Fruit fly (Drosophila melanogaster) whole organism, embryonic: ENCODE results near the gene CG32379.

Source experiments
- Aef1 ChIP-seq: fragments of 200-800 bp; sonication (Bioruptor generic); IDR thresholded peaks from 3 replicates; pipeline ENCODE4 v1.3.6; 2022; ENCODE audit warnings: missing biosample characterization, missing genetic modification characterization
- CG10959 ChIP-seq: fragments of 200-800 bp; sonication (Bioruptor generic); IDR thresholded peaks from 2 replicates; pipeline ENCODE4 v1.3.6; 2022; ENCODE audit warnings: missing biosample characterization, missing genetic modification characterization
- CG12659 ChIP-seq: fragments of 200-800 bp; sonication (Bioruptor generic); optimal IDR thresholded peaks from 3 replicates; lab custom pipeline; 2017; ENCODE audit warnings: mild to moderate bottlenecking, missing biosample characterization, missing genetic modification reagents, missing genetic modification characterization
- CG12769 ChIP-seq: fragments of 200-800 bp; sonication (Bioruptor generic); optimal IDR thresholded peaks from 2 replicates; lab custom pipeline; 2019; ENCODE audit warnings: missing biosample characterization, mild to moderate bottlenecking, missing genetic modification characterization, moderate library complexity
- CG12942 ChIP-seq: fragments of 200-800 bp; sonication (Bioruptor generic); optimal IDR thresholded peaks from 3 replicates; lab custom pipeline; 2016; ENCODE audit warnings: missing biosample characterization, missing genetic modification characterization
- CG14667 ChIP-seq: fragments of 200-800 bp; sonication (Bioruptor generic); IDR thresholded peaks from 2 replicates; pipeline ENCODE4 v1.3.6; 2022; ENCODE audit warnings: missing biosample characterization, missing genetic modification characterization
- CG14710 ChIP-seq: fragments of 200-800 bp; sonication (Bioruptor generic); optimal IDR thresholded peaks from 3 replicates; lab custom pipeline; 2019; ENCODE audit warnings: missing biosample characterization, mild to moderate bottlenecking, missing genetic modification characterization, moderate library complexity
- CG2120 ChIP-seq: fragments of 200-800 bp; sonication (Bioruptor generic); optimal IDR thresholded peaks from 3 replicates; lab custom pipeline; 2016; ENCODE audit warnings: missing biosample characterization, missing genetic modification characterization
- CG2875 ChIP-seq: fragments of 200-800 bp; sonication (Bioruptor generic); optimal IDR thresholded peaks from 2 replicates; lab custom pipeline; 2017; ENCODE audit warnings: missing biosample characterization, mild to moderate bottlenecking, missing genetic modification characterization, missing genetic modification reagents
- CG3065 ChIP-seq: fragments of 200-800 bp; sonication (Bioruptor generic); optimal IDR thresholded peaks from 2 replicates; lab custom pipeline; 2016; ENCODE audit warnings: missing biosample characterization, missing genetic modification characterization
- CG31224 ChIP-seq: fragments of 200-800 bp; sonication (Bioruptor generic); IDR thresholded peaks from 2 replicates; pipeline ENCODE4 v1.3.6; 2022; ENCODE audit warnings: missing biosample characterization, missing genetic modification characterization
- CG34376 ChIP-seq: fragments of 200-800 bp; sonication (Bioruptor generic); optimal IDR thresholded peaks from 2 replicates; lab custom pipeline; 2018; ENCODE audit warnings: missing biosample characterization, mild to moderate bottlenecking, missing genetic modification characterization
- CG3995 ChIP-seq: fragments of 200-800 bp; sonication (Bioruptor generic); optimal IDR thresholded peaks from 3 replicates; lab custom pipeline; 2016; ENCODE audit warnings: missing biosample characterization, missing genetic modification characterization
- CG4424 ChIP-seq: fragments of 200-800 bp; sonication (Bioruptor generic); optimal IDR thresholded peaks from 3 replicates; lab custom pipeline; 2016; ENCODE audit warnings: missing biosample characterization, missing genetic modification characterization
- CG4707 ChIP-seq: fragments of 200-800 bp; sonication (Bioruptor generic); optimal IDR thresholded peaks from 2 replicates; lab custom pipeline; 2018; ENCODE audit warnings: missing biosample characterization, mild to moderate bottlenecking, missing genetic modification characterization, moderate library complexity
- CG7745 ChIP-seq: fragments of 200-800 bp; sonication (Bioruptor generic); optimal IDR thresholded peaks from 2 replicates; lab custom pipeline; 2018; ENCODE audit warnings: missing biosample characterization, mild to moderate bottlenecking, missing genetic modification characterization, moderate library complexity
- CG8290 ChIP-seq, 3 experiments: fragments of 200-800 bp; sonication (Bioruptor generic); optimal IDR thresholded peaks; 2 replicates each; lab custom pipeline; 2016 to 2019; ENCODE audit warnings: missing biosample characterization in 3 of 3, missing genetic modification characterization in 3 of 3, mild to moderate bottlenecking in 2 of 3, moderate library complexity in 1 of 3
- CG9215 ChIP-seq: fragments of 200-800 bp; sonication (Bioruptor generic); IDR thresholded peaks from 2 replicates; pipeline ENCODE4 v1.3.6; 2022; ENCODE audit warnings: missing biosample characterization, missing genetic modification characterization
- Dek ChIP-seq: fragments of 200-800 bp; sonication (Bioruptor generic); optimal IDR thresholded peaks from 3 replicates; lab custom pipeline; 2019; ENCODE audit warnings: missing biosample characterization, mild to moderate bottlenecking, missing genetic modification characterization, moderate library complexity
- Fer2 ChIP-seq: fragments of 200-800 bp; sonication (Bioruptor generic); optimal IDR thresholded peaks from 2 replicates; lab custom pipeline; 2018; ENCODE audit warnings: missing biosample characterization, mild to moderate bottlenecking, missing genetic modification characterization, moderate library complexity
- HLH3B ChIP-seq: fragments of 200-800 bp; sonication (Bioruptor generic); IDR thresholded peaks from 2 replicates; pipeline ENCODE4 v1.3.6; 2022; ENCODE audit warnings: missing biosample characterization, missing genetic modification characterization
- Jarid2 ChIP-seq: fragments of 200-800 bp; sonication (Bioruptor generic); optimal IDR thresholded peaks from 3 replicates; lab custom pipeline; 2017; ENCODE audit warnings: mild to moderate bottlenecking, missing biosample characterization, missing genetic modification reagents, missing genetic modification characterization
- Lim3 ChIP-seq: fragments of 200-800 bp; sonication (Bioruptor generic); IDR thresholded peaks from 2 replicates; pipeline ENCODE4 v1.3.6; 2022; ENCODE audit warnings: missing biosample characterization, missing genetic modification characterization
- Lpt ChIP-seq: fragments of >200 bp; optimal IDR thresholded peaks from 2 replicates; lab custom pipeline; 2018; ENCODE audit warnings: missing biosample characterization, missing genetic modification characterization
- Oaz ChIP-seq: fragments of 200-800 bp; sonication (Bioruptor generic); IDR thresholded peaks from 2 replicates; pipeline ENCODE4 v1.3.6; 2022; ENCODE audit warnings: missing biosample characterization, missing genetic modification characterization
- Optix ChIP-seq: fragments of 200-800 bp; sonication (Bioruptor generic); IDR thresholded peaks from 3 replicates; pipeline ENCODE4 v1.3.6; 2022; ENCODE audit warnings: missing biosample characterization, missing genetic modification characterization
- Pdp1 ChIP-seq, 2 experiments: fragments of 200-800 bp; sonication (Bioruptor generic); optimal IDR thresholded peaks; 3 replicates each; lab custom pipeline; 2016; ENCODE audit warnings: missing biosample characterization in 2 of 2, missing genetic modification characterization in 2 of 2, mild to moderate bottlenecking in 1 of 2, moderate library complexity in 1 of 2
- Rfx ChIP-seq: fragments of 200-800 bp; sonication (Bioruptor generic); IDR thresholded peaks from 2 replicates; pipeline ENCODE4 v1.3.6; 2022; ENCODE audit warnings: missing biosample characterization, missing genetic modification characterization
- Sin3A ChIP-seq: fragments of >200 bp; optimal IDR thresholded peaks from 2 replicates; lab custom pipeline; 2018
- Vsx1 ChIP-seq: fragments of 200-800 bp; sonication (Bioruptor generic); optimal IDR thresholded peaks from 2 replicates; lab custom pipeline; 2017; ENCODE audit warnings: missing biosample characterization, mild to moderate bottlenecking, missing genetic modification characterization, missing genetic modification reagents
- ap ChIP-seq: fragments of 200-800 bp; sonication (Bioruptor generic); IDR thresholded peaks from 2 replicates; pipeline ENCODE4 v1.3.6; 2022; ENCODE audit warnings: missing biosample characterization, missing genetic modification characterization
- bowl ChIP-seq: fragments of 200-800 bp; sonication (Bioruptor generic); IDR thresholded peaks from 2 replicates; pipeline ENCODE4 v1.3.6; 2022; ENCODE audit warnings: missing biosample characterization, missing genetic modification characterization
- esg ChIP-seq: fragments of 200-800 bp; sonication (Bioruptor generic); conservative IDR thresholded peaks from 2 replicates; pipeline ENCODE4 v1.3.6; 2022; ENCODE audit warnings: missing biosample characterization, missing genetic modification characterization
- ewg ChIP-seq: fragments of 200-800 bp; sonication (Bioruptor generic); optimal IDR thresholded peaks from 3 replicates; lab custom pipeline; 2017; ENCODE audit warnings: mild to moderate bottlenecking, missing biosample characterization, missing genetic modification reagents, missing genetic modification characterization
- hb ChIP-seq: fragments of 200-800 bp; sonication (Bioruptor generic); IDR thresholded peaks from 3 replicates; pipeline ENCODE4 v1.3.6; 2022; ENCODE audit warnings: missing biosample characterization, missing genetic modification characterization; ENCODE audit not compliant: partially characterized antibody
- her ChIP-seq: fragments of 200-800 bp; sonication (Bioruptor generic); optimal IDR thresholded peaks from 2 replicates; lab custom pipeline; 2016; ENCODE audit warnings: missing biosample characterization, missing genetic modification characterization
- inv ChIP-seq: fragments of 200-800 bp; sonication (Bioruptor generic); IDR thresholded peaks from 2 replicates; pipeline ENCODE4 v1.3.6; 2022; ENCODE audit warnings: missing biosample characterization, missing genetic modification characterization; ENCODE audit not compliant: partially characterized antibody
- jumu ChIP-seq: fragments of 200-800 bp; sonication (Bioruptor generic); optimal IDR thresholded peaks from 3 replicates; lab custom pipeline; 2016; ENCODE audit warnings: missing biosample characterization, missing genetic modification characterization
- lab ChIP-seq: fragments of 200-800 bp; sonication (Bioruptor generic); optimal IDR thresholded peaks from 3 replicates; lab custom pipeline; 2017; ENCODE audit warnings: missing biosample characterization, missing genetic modification characterization, mild to moderate bottlenecking, moderate library complexity, missing genetic modification reagents
- lov ChIP-seq, 2 experiments: fragments of 200-800 bp in 1 of 2; fragments of >200 bp in 1 of 2; sonication (Bioruptor generic) in 1 of 2; IDR thresholded peaks in 1 of 2; optimal IDR thresholded peaks in 1 of 2; 2 replicates in 1 of 2; 3 replicates in 1 of 2; pipeline versions ENCODE4 v1.3.6 to Lab custom; 2017 to 2022; ENCODE audit warnings: missing biosample characterization in 1 of 2, missing genetic modification characterization in 1 of 2
- nerfin-2 ChIP-seq: fragments of 200-800 bp; sonication (Bioruptor generic); IDR thresholded peaks from 2 replicates; pipeline ENCODE4 v1.3.6; 2022; ENCODE audit warnings: missing biosample characterization, missing genetic modification characterization; ENCODE audit not compliant: partially characterized antibody
- otp ChIP-seq: fragments of 200-800 bp; sonication (Bioruptor generic); IDR thresholded peaks from 3 replicates; pipeline ENCODE4, ENCODE4 v1.3.6; 2022; ENCODE audit warnings: missing biosample characterization, missing genetic modification characterization
- pb ChIP-seq: fragments of 200-800 bp; sonication (Bioruptor generic); optimal IDR thresholded peaks from 3 replicates; lab custom pipeline; 2016; ENCODE audit warnings: missing biosample characterization, missing genetic modification characterization
- psq ChIP-seq: fragments of 200-800 bp; sonication (Bioruptor generic); optimal IDR thresholded peaks from 2 replicates; lab custom pipeline; 2017; ENCODE audit warnings: missing biosample characterization, missing genetic modification characterization
- so ChIP-seq: fragments of 200-800 bp; sonication (Bioruptor generic); IDR thresholded peaks from 3 replicates; pipeline ENCODE4 v1.3.6; 2022; ENCODE audit warnings: missing biosample characterization, missing genetic modification characterization
- sqz ChIP-seq: fragments of 200-800 bp; sonication (Bioruptor generic); optimal IDR thresholded peaks from 3 replicates; lab custom pipeline; 2018; ENCODE audit warnings: missing biosample characterization, mild to moderate bottlenecking, missing genetic modification characterization
- sr ChIP-seq: fragments of 200-800 bp; sonication (Bioruptor generic); IDR thresholded peaks from 3 replicates; pipeline ENCODE4 v1.3.6; 2022; ENCODE audit warnings: missing biosample characterization, missing genetic modification characterization
- tio ChIP-seq: fragments of 200-800 bp; sonication (Bioruptor generic); optimal IDR thresholded peaks from 2 replicates; lab custom pipeline; 2017; ENCODE audit warnings: missing biosample characterization, missing genetic modification characterization, inconsistent platforms
- toy ChIP-seq: fragments of 200-800 bp; sonication (Bioruptor generic); IDR thresholded peaks from 2 replicates; pipeline ENCODE4 v1.3.6; 2022; ENCODE audit warnings: missing biosample characterization, missing genetic modification characterization
- z ChIP-seq: fragments of 200-800 bp; sonication (Bioruptor generic); IDR thresholded peaks from 3 replicates; pipeline ENCODE4 v1.3.6; 2022; ENCODE audit warnings: missing biosample characterization, missing genetic modification characterization

Gene CG32379

DNA sequence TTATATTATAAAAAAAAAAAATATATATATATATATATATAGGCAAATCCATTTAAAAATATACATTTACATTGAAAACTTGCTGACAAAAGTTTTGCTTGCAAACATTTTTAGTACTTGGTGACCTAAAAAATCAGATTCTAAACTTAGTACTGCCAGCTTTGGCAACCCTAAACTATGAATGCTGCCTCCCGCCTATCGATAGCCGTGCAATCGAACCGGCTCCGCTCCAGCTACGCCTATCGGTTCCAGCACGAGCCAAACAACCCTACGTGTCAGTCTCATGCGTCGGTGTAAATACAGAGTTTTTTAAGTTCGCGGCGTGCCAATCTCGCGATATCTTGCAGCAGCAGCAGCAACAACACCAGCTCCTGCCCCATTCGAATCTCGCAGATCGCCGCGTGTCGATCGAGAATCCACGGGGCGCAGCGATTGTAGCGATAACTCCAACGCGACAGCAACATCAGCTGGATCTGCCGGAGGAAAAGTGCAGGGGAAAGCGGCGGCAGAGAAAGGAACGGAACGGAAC is 35.8 kb upstream of the CG32379 start, which contains the start of gene Sec63 (continued):
- peak; percentile 59 for TF ChIP-seq CG2120 (GFP tag; lab: Kevin White, UChicago)
- no peak for TF ChIP-seq CG14667 (GFP tag; lab: Robert Waterston, UW)
- peak; percentile 59 for TF ChIP-seq Sin3A (lab: Kevin White, UChicago)
- no peak for TF ChIP-seq tio (GFP tag; lab: Kevin White, UChicago)
- peak; percentile 44 for TF ChIP-seq ewg (GFP tag; lab: Kevin White, UChicago)
- no peak for TF ChIP-seq CG4707 (GFP tag; lab: Kevin White, UChicago)
- no peak; the same call in 2 of the 3 replicates for TF ChIP-seq Aef1 (GFP tag; lab: Robert Waterston, UW)
- peak; percentile 43; the same call in 1 of the 2 replicates for TF ChIP-seq HLH3B (GFP tag; lab: Robert Waterston, UW)
- TF ChIP-seq CG7745 (tag; lab: Kevin White, UChicago) = no peak
- peak; percentile 87 for TF ChIP-seq hb (GFP tag; lab: Robert Waterston, UW)
- no peak for TF ChIP-seq toy (GFP tag; lab: Robert Waterston, UW)
- TF ChIP-seq CG10959 = 0 out of 2 replicates have a peak, but pooled peaks have one; percentile 14
- TF ChIP-seq CG31224 (GFP tag; lab: Robert Waterston, UW) = no peak
- peak; percentile 26 for TF ChIP-seq Fer2
- TF ChIP-seq Vsx1 (GFP tag; lab: Kevin White, UChicago) = peak; percentile 25
- TF ChIP-seq lab (GFP tag; lab: Kevin White, UChicago) = peak; percentile 50
- TF ChIP-seq CG12769 (tag; lab: Kevin White, UChicago) = no peak
- TF ChIP-seq Dek (tag; lab: Kevin White, UChicago) = no peak
- TF ChIP-seq CG2875 = no peak
- no peak for TF ChIP-seq psq
- TF ChIP-seq Jarid2 (GFP tag; lab: Kevin White, UChicago) = peak; percentile 6
- TF ChIP-seq esg (GFP tag; lab: Robert Waterston, UW) = peak; percentile 42; the same call in 1 of the 2 replicates
- TF ChIP-seq CG4424 (GFP tag; lab: Kevin White, UChicago) = peak; percentile 45
- TF ChIP-seq CG3065 = peak; percentile 52
- peak; percentile 85 for TF ChIP-seq nerfin-2 (GFP tag; lab: Robert Waterston, UW)
- no peak for TF ChIP-seq bowl (GFP tag; lab: Robert Waterston, UW)
- peak; percentile 80 for TF ChIP-seq Rfx (GFP tag; lab: Robert Waterston, UW)
- TF ChIP-seq CG12942 = peak; percentile 13
- TF ChIP-seq, all 482 proteins: peak for 235

DNA sequence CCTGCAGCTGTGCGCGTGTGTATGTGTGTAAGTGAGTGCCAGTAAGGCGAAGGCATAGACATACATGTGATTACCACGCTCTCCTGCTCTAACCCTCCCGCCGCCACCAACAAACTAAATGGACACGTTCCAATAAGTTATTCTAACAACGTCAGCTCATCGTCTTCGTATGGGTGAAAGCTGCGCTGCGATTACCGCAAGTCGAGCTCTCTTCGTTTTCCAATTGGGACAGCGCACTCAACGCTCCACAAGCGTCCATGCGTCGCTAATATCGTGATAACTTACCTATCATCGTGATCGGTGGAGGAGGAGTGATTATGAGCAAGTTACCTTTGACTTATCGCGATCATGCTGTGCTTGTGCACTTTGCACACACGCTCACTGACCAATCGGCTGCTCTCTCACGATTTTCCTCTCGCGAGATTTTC is 35.0 kb upstream of the CG32379 start:
- TF ChIP-seq sr = no peak
- TF ChIP-seq her (GFP tag; lab: Kevin White, UChicago) = no peak
- no peak for TF ChIP-seq pb (GFP tag; lab: Kevin White, UChicago)
- TF ChIP-seq CG9215 (GFP tag; lab: Robert Waterston, UW) = no peak
- peak; percentile 75 for TF ChIP-seq CG3995 (GFP tag; lab: Kevin White, UChicago)
- peak; percentile 69 for TF ChIP-seq CG34376 (GFP tag; lab: Kevin White, UChicago)
- TF ChIP-seq CG12659 (GFP tag; lab: Kevin White, UChicago) = no peak
- no peak for TF ChIP-seq Optix (GFP tag; lab: Robert Waterston, UW)
- TF ChIP-seq Lim3 (GFP tag; lab: Robert Waterston, UW) = no peak
- TF ChIP-seq ap (GFP tag; lab: Robert Waterston, UW) = no peak
- no peak for TF ChIP-seq jumu
- no peak for TF ChIP-seq otp (GFP tag; lab: Robert Waterston, UW)
- TF ChIP-seq CG8290 (GFP tag; optimal IDR thresholded peaks at IDR 0.05; lab: Kevin White, UChicago) = no peak
- TF ChIP-seq CG8290 (tag; optimal IDR thresholded peaks at IDR 0.05; lab: Kevin White, UChicago) = peak in 1 of 2 experiments; percentile 8
- TF ChIP-seq sqz (GFP tag; lab: Kevin White, UChicago) = peak; percentile 67
- no peak for TF ChIP-seq so
- TF ChIP-seq CG14710 (tag; lab: Kevin White, UChicago) = no peak
- peak in 1 of 2 experiments; percentile 51 for TF ChIP-seq Pdp1 (GFP tag; optimal IDR thresholded peaks at IDR 0.05; lab: Kevin White, UChicago)
- no peak for TF ChIP-seq z (GFP tag; lab: Robert Waterston, UW)
- TF ChIP-seq lov (optimal IDR thresholded peaks at IDR 0.05; lab: Kevin White, UChicago) = no peak
- TF ChIP-seq lov (GFP tag; IDR thresholded peaks at IDR 0.05; lab: Robert Waterston, UW) = 0 out of 3 replicates have a peak, but pooled peaks have one; percentile 42
- TF ChIP-seq Lpt (GFP tag; lab: Kevin White, UChicago) = no peak
- TF ChIP-seq inv (GFP tag; lab: Robert Waterston, UW) = no peak
- TF ChIP-seq Oaz (GFP tag; lab: Robert Waterston, UW) = no peak
